Fruit fly (Drosophila melanogaster): ENCODE data around the gene hook.

- TF ChIP-seq Sin3A (optimal IDR thresholded peaks at IDR 0.05) = no peak
- no peak for TF ChIP-seq insv (optimal IDR thresholded peaks at IDR 0.05)
- TF ChIP-seq ttk (optimal IDR thresholded peaks at IDR 0.05) = no peak
- no peak for TF ChIP-seq h (optimal IDR thresholded peaks at IDR 0.05)
These were observed 11.7 kb downstream of the hook start for dm6 chr2L:19021278-19022220.

Measured in Kc167 (cell line).